Fruit fly (Drosophila melanogaster) whole organism, embryonic: Measurements from ENCODE around the gene edin.

ENCODE experiments used
- ATbp ChIP-seq: fragments of 200-800 bp; sonication (Bioruptor generic); optimal IDR thresholded peaks from 2 replicates; lab custom pipeline; 2017; ENCODE audit warnings: missing biosample characterization, mild to moderate bottlenecking, missing genetic modification characterization, missing genetic modification reagents
- Abd-B ChIP-seq: fragments of 200-800 bp; sonication (Bioruptor generic); optimal IDR thresholded peaks from 2 replicates; lab custom pipeline; 2018; ENCODE audit warnings: missing biosample characterization, mild to moderate bottlenecking, missing genetic modification characterization, moderate library complexity
- Ada2b ChIP-seq: fragments of 200-800 bp; sonication (Bioruptor generic); IDR thresholded peaks from 2 replicates; pipeline ENCODE4 v1.3.6; 2022; ENCODE audit warnings: missing biosample characterization, missing genetic modification characterization
- B-H1 ChIP-seq: fragments of 200-800 bp; sonication (Bioruptor generic); IDR thresholded peaks from 3 replicates; pipeline ENCODE4 v1.3.6; 2022; ENCODE audit warnings: missing biosample characterization, missing genetic modification characterization
- Bdp1 ChIP-seq: fragments of 200-800 bp; sonication (Bioruptor generic); optimal IDR thresholded peaks from 3 replicates; lab custom pipeline; 2016; ENCODE audit warnings: missing biosample characterization, missing genetic modification characterization
- C15 ChIP-seq: fragments of 200-800 bp; sonication (Bioruptor generic); IDR thresholded peaks from 3 replicates; pipeline ENCODE4 v1.3.6; 2022; ENCODE audit warnings: missing biosample characterization, missing genetic modification characterization
- CG10321 ChIP-seq: fragments of 200-800 bp; sonication (Bioruptor generic); IDR thresholded peaks from 2 replicates; pipeline ENCODE4 v1.3.6; 2022; ENCODE audit warnings: missing biosample characterization, missing genetic modification characterization
- CG10366 ChIP-seq: fragments of 200-800 bp; sonication (Bioruptor generic); IDR thresholded peaks from 2 replicates; pipeline ENCODE4 v1.3.6; 2022; ENCODE audit warnings: missing biosample characterization, missing genetic modification characterization
- CG10431 ChIP-seq: fragments of 200-800 bp; sonication (Bioruptor generic); optimal IDR thresholded peaks from 3 replicates; lab custom pipeline; 2018; ENCODE audit warnings: missing biosample characterization, mild to moderate bottlenecking, missing genetic modification characterization
- CG11504 ChIP-seq: fragments of 200-800 bp; sonication (Bioruptor generic); optimal IDR thresholded peaks from 3 replicates; lab custom pipeline; 2019; ENCODE audit warnings: missing biosample characterization, mild to moderate bottlenecking, missing genetic modification characterization, moderate library complexity
- CG12071 ChIP-seq: fragments of 200-800 bp; sonication (Bioruptor generic); optimal IDR thresholded peaks from 3 replicates; lab custom pipeline; 2018; ENCODE audit warnings: missing biosample characterization, mild to moderate bottlenecking, missing genetic modification characterization
- CG12391 ChIP-seq: fragments of 200-800 bp; sonication (Bioruptor generic); optimal IDR thresholded peaks from 3 replicates; lab custom pipeline; 2018; ENCODE audit warnings: missing biosample characterization, mild to moderate bottlenecking, missing genetic modification characterization, moderate library complexity
- CG14667 ChIP-seq: fragments of 200-800 bp; sonication (Bioruptor generic); IDR thresholded peaks from 2 replicates; pipeline ENCODE4 v1.3.6; 2022; ENCODE audit warnings: missing biosample characterization, missing genetic modification characterization
- CG15479 ChIP-seq: fragments of 200-800 bp; sonication (Bioruptor generic); optimal IDR thresholded peaks from 3 replicates; lab custom pipeline; 2019; ENCODE audit warnings: missing biosample characterization, mild to moderate bottlenecking, missing genetic modification characterization, moderate library complexity
- CG15514 ChIP-seq: fragments of 200-800 bp; sonication (Bioruptor generic); optimal IDR thresholded peaks from 3 replicates; lab custom pipeline; 2017; ENCODE audit warnings: missing biosample characterization, missing genetic modification characterization, mild to moderate bottlenecking, moderate library complexity, missing genetic modification reagents
- CG18476 ChIP-seq: fragments of 200-800 bp; sonication (Bioruptor generic); optimal IDR thresholded peaks from 2 replicates; lab custom pipeline; 2016; ENCODE audit warnings: missing biosample characterization, mild to moderate bottlenecking, missing genetic modification characterization
- CG34376 ChIP-seq: fragments of 200-800 bp; sonication (Bioruptor generic); optimal IDR thresholded peaks from 2 replicates; lab custom pipeline; 2018; ENCODE audit warnings: missing biosample characterization, mild to moderate bottlenecking, missing genetic modification characterization
- CG4328 ChIP-seq: fragments of 200-800 bp; sonication (Bioruptor generic); optimal IDR thresholded peaks from 3 replicates; lab custom pipeline; 2017; ENCODE audit warnings: missing biosample characterization, missing genetic modification reagents, missing genetic modification characterization
- CG4360 ChIP-seq: fragments of 200-800 bp; sonication (Bioruptor generic); IDR thresholded peaks from 2 replicates; pipeline ENCODE4 v1.3.6; 2022; ENCODE audit warnings: missing biosample characterization, missing genetic modification characterization
- CG4404 ChIP-seq: fragments of 200-800 bp; sonication (Bioruptor generic); IDR thresholded peaks from 2 replicates; pipeline ENCODE4 v1.3.6; 2022; ENCODE audit warnings: missing biosample characterization, missing genetic modification characterization
- CG4854 ChIP-seq: fragments of 200-800 bp; sonication (Bioruptor generic); optimal IDR thresholded peaks from 2 replicates; lab custom pipeline; 2016; ENCODE audit warnings: missing biosample characterization, missing genetic modification characterization, inconsistent platforms
- CG6175 ChIP-seq: fragments of 200-800 bp; sonication (Bioruptor generic); IDR thresholded peaks from 3 replicates; pipeline ENCODE4 v1.3.6; 2022; ENCODE audit warnings: missing biosample characterization, missing genetic modification characterization
- CG6689 ChIP-seq: fragments of 200-800 bp; sonication (Bioruptor generic); IDR thresholded peaks from 2 replicates; pipeline ENCODE4 v1.3.6; 2022; ENCODE audit warnings: missing biosample characterization, missing genetic modification characterization
- Camta ChIP-seq: fragments of 200-800 bp; sonication (Bioruptor generic); optimal IDR thresholded peaks from 2 replicates; lab custom pipeline; 2016; ENCODE audit warnings: missing biosample characterization, missing genetic modification characterization
- Drgx ChIP-seq: fragments of 200-800 bp; sonication (Bioruptor generic); IDR thresholded peaks from 2 replicates; pipeline ENCODE4 v1.3.6; 2022; ENCODE audit warnings: missing biosample characterization, missing genetic modification characterization
- Ets65A ChIP-seq: fragments of 200-800 bp; sonication (Bioruptor generic); peaks from one replicate; lab custom pipeline; 2016; ENCODE audit warnings: missing biosample characterization, missing genetic modification characterization
- H15 ChIP-seq: fragments of 200-800 bp; sonication (Bioruptor generic); IDR thresholded peaks from 3 replicates; pipeline ENCODE4 v1.3.6; 2022; ENCODE audit warnings: missing biosample characterization, missing genetic modification characterization
- Hmr ChIP-seq: fragments of 200-800 bp; sonication (Bioruptor generic); optimal IDR thresholded peaks from 3 replicates; lab custom pipeline; 2017; ENCODE audit warnings: mild to moderate bottlenecking, missing biosample characterization, missing genetic modification reagents, missing genetic modification characterization
- MBD-R2 ChIP-seq: fragments of 200-800 bp; sonication (Bioruptor generic); IDR thresholded peaks from 2 replicates; pipeline ENCODE4 v1.3.6; 2022; ENCODE audit warnings: missing biosample characterization, missing genetic modification characterization
- Mad ChIP-seq: fragments of 200-800 bp; sonication (Bioruptor generic); optimal IDR thresholded peaks from 2 replicates; lab custom pipeline; 2016; ENCODE audit warnings: missing biosample characterization, missing genetic modification characterization
- Oaz ChIP-seq: fragments of 200-800 bp; sonication (Bioruptor generic); IDR thresholded peaks from 2 replicates; pipeline ENCODE4 v1.3.6; 2022; ENCODE audit warnings: missing biosample characterization, missing genetic modification characterization
- Rfx ChIP-seq: fragments of 200-800 bp; sonication (Bioruptor generic); IDR thresholded peaks from 2 replicates; pipeline ENCODE4 v1.3.6; 2022; ENCODE audit warnings: missing biosample characterization, missing genetic modification characterization
- Stat92E ChIP-seq, 3 experiments: fragments of >200 bp in 2 of 3; fragments of 200-800 bp in 1 of 3; sonication (Bioruptor generic) in 1 of 3; optimal IDR thresholded peaks; 2 replicates each; lab custom pipeline; 2017 to 2019; ENCODE audit warnings: missing biosample characterization in 3 of 3, missing genetic modification characterization in 3 of 3, mild to moderate bottlenecking in 1 of 3, moderate library complexity in 1 of 3
- Usf ChIP-seq: fragments of 200-800 bp; sonication (Bioruptor generic); optimal IDR thresholded peaks from 2 replicates; lab custom pipeline; 2017; ENCODE audit warnings: missing genotype, missing biosample characterization, missing genetic modification characterization
- aop ChIP-seq: fragments of 200-800 bp; sonication (Bioruptor generic); IDR thresholded peaks from 2 replicates; pipeline ENCODE4 v1.3.6; 2022; ENCODE audit warnings: missing biosample characterization, missing genetic modification characterization
- az2 ChIP-seq: fragments of 200-800 bp; sonication (Bioruptor generic); optimal IDR thresholded peaks from 3 replicates; lab custom pipeline; 2016; ENCODE audit warnings: missing biosample characterization, missing genetic modification characterization
- bcd ChIP-seq: fragments of 200-800 bp; sonication (Bioruptor generic); optimal IDR thresholded peaks from 2 replicates; lab custom pipeline; 2017; ENCODE audit warnings: missing biosample characterization, mild to moderate bottlenecking, missing genetic modification characterization
- cg ChIP-seq: fragments of 200-800 bp; sonication (Bioruptor generic); optimal IDR thresholded peaks from 3 replicates; lab custom pipeline; 2019; ENCODE audit warnings: missing biosample characterization, mild to moderate bottlenecking, missing genetic modification characterization, moderate library complexity
- chm ChIP-seq: fragments of 200-800 bp; sonication (Bioruptor generic); IDR thresholded peaks from 2 replicates; pipeline ENCODE4 v1.3.6; 2022; ENCODE audit warnings: missing biosample characterization, missing genetic modification characterization
- en ChIP-seq: fragments of 200-800 bp; sonication (Bioruptor generic); optimal IDR thresholded peaks from 2 replicates; lab custom pipeline; 2016; ENCODE audit warnings: missing biosample characterization, missing genetic modification characterization
- fru ChIP-seq: fragments of >200 bp; optimal IDR thresholded peaks from 2 replicates; lab custom pipeline; 2017
- jumu ChIP-seq: fragments of 200-800 bp; sonication (Bioruptor generic); optimal IDR thresholded peaks from 3 replicates; lab custom pipeline; 2016; ENCODE audit warnings: missing biosample characterization, missing genetic modification characterization
- lmd ChIP-seq: fragments of 200-800 bp; sonication (Bioruptor generic); IDR thresholded peaks from 2 replicates; pipeline ENCODE4 v1.3.6; 2022; ENCODE audit warnings: missing biosample characterization, missing genetic modification characterization
- nerfin-1 ChIP-seq: fragments of 200-800 bp; sonication (Bioruptor generic); optimal IDR thresholded peaks from 3 replicates; lab custom pipeline; 2019; ENCODE audit warnings: missing biosample characterization, mild to moderate bottlenecking, missing genetic modification characterization, moderate library complexity
- nom ChIP-seq: fragments of 200-800 bp; sonication (Bioruptor generic); optimal IDR thresholded peaks from 2 replicates; lab custom pipeline; 2017; ENCODE audit warnings: missing biosample characterization, missing genetic modification characterization, mild to moderate bottlenecking, moderate library complexity, missing genetic modification reagents
- oc ChIP-seq: fragments of 200-800 bp; sonication (Bioruptor generic); optimal IDR thresholded peaks from 2 replicates; lab custom pipeline; 2018; ENCODE audit warnings: missing biosample characterization, mild to moderate bottlenecking, missing genetic modification characterization, moderate library complexity
- otp ChIP-seq: fragments of 200-800 bp; sonication (Bioruptor generic); IDR thresholded peaks from 3 replicates; pipeline ENCODE4, ENCODE4 v1.3.6; 2022; ENCODE audit warnings: missing biosample characterization, missing genetic modification characterization
- pnt ChIP-seq: fragments of 200-800 bp; sonication (Bioruptor generic); optimal IDR thresholded peaks from 3 replicates; lab custom pipeline; 2016; ENCODE audit warnings: missing biosample characterization, missing genetic modification characterization
- pros ChIP-seq: fragments of 200-800 bp; sonication (Bioruptor generic); optimal IDR thresholded peaks from 3 replicates; lab custom pipeline; 2019; ENCODE audit warnings: missing biosample characterization, mild to moderate bottlenecking, missing genetic modification characterization, moderate library complexity
- run ChIP-seq: fragments of 200-800 bp; sonication (Bioruptor generic); optimal IDR thresholded peaks from 3 replicates; lab custom pipeline; 2018; ENCODE audit warnings: missing biosample characterization, mild to moderate bottlenecking, missing genetic modification characterization
- tll ChIP-seq, 2 experiments: fragments of 200-800 bp in 1 of 2; fragments of >200 bp in 1 of 2; sonication (Bioruptor generic) in 1 of 2; optimal IDR thresholded peaks; 2 replicates each; lab custom pipeline; 2017 to 2019; ENCODE audit warnings: missing biosample characterization in 2 of 2, missing genetic modification characterization in 2 of 2, mild to moderate bottlenecking in 1 of 2, moderate library complexity in 1 of 2
- wor ChIP-seq: fragments of 200-800 bp; sonication (Bioruptor generic); IDR thresholded peaks from 2 replicates; pipeline ENCODE4 v1.3.6; 2022; ENCODE audit warnings: missing biosample characterization, missing genetic modification characterization

edin gene

dm6 chr3L:17474711-17475451 is 19.8 kb upstream of the edin start, which contains the start of the genes UQCR-Q and CG46525 (continued):
- TF ChIP-seq CG15479 (GFP tag; lab: Kevin White, UChicago): no peak
- TF ChIP-seq nom: no peak
- no peak for TF ChIP-seq CG12391 (tag; lab: Kevin White, UChicago)
- TF ChIP-seq Drgx (GFP tag; lab: Robert Waterston, UW): no peak
- TF ChIP-seq Ada2b (GFP tag; lab: Robert Waterston, UW): no peak
- TF ChIP-seq CG4404 (GFP tag; lab: Robert Waterston, UW): no peak
- peak; percentile 44 for TF ChIP-seq MBD-R2
- TF ChIP-seq az2: no peak
- no peak for TF ChIP-seq CG6175 (GFP tag; lab: Robert Waterston, UW)
- no peak for TF ChIP-seq CG6689 (GFP tag; lab: Robert Waterston, UW)
- no peak for TF ChIP-seq pnt (GFP tag; lab: Kevin White, UChicago)
- no peak for TF ChIP-seq Camta (GFP tag; lab: Kevin White, UChicago)
- TF ChIP-seq CG10321 (GFP tag; lab: Robert Waterston, UW): no peak
- peak; percentile 53 for TF ChIP-seq Ets65A (GFP tag; lab: Kevin White, UChicago)
- no peak for TF ChIP-seq aop (GFP tag; lab: Robert Waterston, UW)
- peak; percentile 74 for TF ChIP-seq CG15514 (GFP tag; lab: Kevin White, UChicago)
- no peak for TF ChIP-seq Bdp1 (GFP tag; lab: Kevin White, UChicago)
- TF ChIP-seq wor (GFP tag; lab: Robert Waterston, UW): no peak
- no peak for TF ChIP-seq en (GFP tag; lab: Kevin White, UChicago)
- no peak for TF ChIP-seq H15
- no peak for TF ChIP-seq run (tag; lab: Kevin White, UChicago)
- no peak for TF ChIP-seq Stat92E (GFP tag; optimal IDR thresholded peaks at IDR 0.05; lab: Kevin White, UChicago)
- TF ChIP-seq oc (tag; lab: Kevin White, UChicago): no peak
- no peak for TF ChIP-seq CG12071 (GFP tag; lab: Kevin White, UChicago)
- no peak for TF ChIP-seq chm (GFP tag; lab: Robert Waterston, UW)
- no peak for TF ChIP-seq cg
- no peak for TF ChIP-seq bcd
- no peak for TF ChIP-seq Rfx (GFP tag; lab: Robert Waterston, UW)
- peak; percentile 15 for TF ChIP-seq Mad
- no peak for TF ChIP-seq fru
- TF ChIP-seq, all 482 proteins: peak for 90

- TF ChIP-seq CG14667 (GFP tag; lab: Robert Waterston, UW): no peak
- TF ChIP-seq CG11504: peak; percentile 53
- peak; percentile 55 for TF ChIP-seq Hmr
- peak; percentile 12 for TF ChIP-seq CG10431
- no peak for TF ChIP-seq CG10366 (GFP tag; lab: Robert Waterston, UW)
- TF ChIP-seq nerfin-1 (tag; lab: Kevin White, UChicago): peak; percentile 25
- TF ChIP-seq C15 (GFP tag; lab: Robert Waterston, UW): no peak
- peak; percentile 3 for TF ChIP-seq CG4328 (GFP tag; lab: Kevin White, UChicago)
- peak; percentile 37 for TF ChIP-seq CG4854 (GFP tag; lab: Kevin White, UChicago)
- no peak for TF ChIP-seq otp (GFP tag; lab: Robert Waterston, UW)
- TF ChIP-seq CG4360 (GFP tag; lab: Robert Waterston, UW): no peak
- TF ChIP-seq pros (GFP tag; lab: Kevin White, UChicago): no peak
- peak in 1 of 2 experiments; percentile 48 for TF ChIP-seq tll (GFP tag; optimal IDR thresholded peaks at IDR 0.05; lab: Kevin White, UChicago)
- TF ChIP-seq ATbp (GFP tag; lab: Kevin White, UChicago): no peak
- no peak for TF ChIP-seq lmd (GFP tag; lab: Robert Waterston, UW)
- TF ChIP-seq B-H1: no peak
- no peak for TF ChIP-seq jumu
- TF ChIP-seq Usf (GFP tag; lab: Kevin White, UChicago): no peak
- TF ChIP-seq CG18476 (GFP tag; lab: Kevin White, UChicago): peak; percentile 39
- TF ChIP-seq Oaz (GFP tag; lab: Robert Waterston, UW): no peak
- peak; percentile 46 for TF ChIP-seq Abd-B (GFP tag; lab: Kevin White, UChicago)
- peak; percentile 43 for TF ChIP-seq CG34376 (GFP tag; lab: Kevin White, UChicago)
Measured at dm6 chr3L:17475979-17476393, 18.7 kb upstream of the edin start, which contains the start of gene CG34250. CG34250 (plus strand) TSS chr3L:17476222.
